Fruit fly (Drosophila melanogaster) whole organism, embryonic: ENCODE measurements around the gene CG43880.

Source experiments
- Adf1 ChIP-seq: fragments of 200-800 bp; sonication (Bioruptor generic); IDR thresholded peaks from 2 replicates; pipeline ENCODE4 v1.3.6; 2022; ENCODE audit warnings: missing biosample characterization, missing genetic modification characterization
- Bgb ChIP-seq: fragments of 200-800 bp; sonication (Bioruptor generic); IDR thresholded peaks from 2 replicates; pipeline ENCODE4 v1.3.6; 2022; ENCODE audit warnings: missing biosample characterization, missing genetic modification characterization; ENCODE audit not compliant: partially characterized antibody
- CG10543 ChIP-seq: fragments of 200-800 bp; sonication (Bioruptor generic); optimal IDR thresholded peaks from 3 replicates; lab custom pipeline; 2017; ENCODE audit warnings: missing biosample characterization, mild to moderate bottlenecking, missing genetic modification characterization, moderate library complexity
- CG13287 ChIP-seq: fragments of 200-800 bp; sonication (Bioruptor generic); IDR thresholded peaks from 2 replicates; pipeline ENCODE4 v1.3.6; 2022; ENCODE audit warnings: missing biosample characterization, missing genetic modification characterization; ENCODE audit not compliant: partially characterized antibody
- CG16813 ChIP-seq: fragments of 200-800 bp; sonication (Bioruptor generic); IDR thresholded peaks from 3 replicates; pipeline ENCODE4 v1.3.6; 2022; ENCODE audit warnings: missing biosample characterization, missing genetic modification characterization; ENCODE audit not compliant: partially characterized antibody
- CG17829 ChIP-seq: fragments of 200-800 bp; optimal IDR thresholded peaks from 2 replicates; lab custom pipeline; 2019; ENCODE audit warnings: missing biosample characterization, mild to moderate bottlenecking, missing genetic modification characterization, moderate library complexity
- CG18599 ChIP-seq: fragments of 200-800 bp; sonication (Bioruptor generic); optimal IDR thresholded peaks from 3 replicates; lab custom pipeline; 2017; ENCODE audit warnings: missing biosample characterization, missing genetic modification characterization, mild to moderate bottlenecking, moderate library complexity, missing genetic modification reagents
- CG2120 ChIP-seq: fragments of 200-800 bp; sonication (Bioruptor generic); optimal IDR thresholded peaks from 3 replicates; lab custom pipeline; 2016; ENCODE audit warnings: missing biosample characterization, missing genetic modification characterization
- CG3065 ChIP-seq: fragments of 200-800 bp; sonication (Bioruptor generic); optimal IDR thresholded peaks from 2 replicates; lab custom pipeline; 2016; ENCODE audit warnings: missing biosample characterization, missing genetic modification characterization
- CG34224 ChIP-seq: fragments of 200-800 bp; sonication (Bioruptor generic); IDR thresholded peaks from 3 replicates; pipeline ENCODE4 v1.3.6; 2022; ENCODE audit warnings: missing biosample characterization, missing genetic modification characterization; ENCODE audit not compliant: partially characterized antibody
- CG6791 ChIP-seq: fragments of 200-800 bp; sonication (Bioruptor generic); IDR thresholded peaks from 3 replicates; pipeline ENCODE4 v1.3.6; 2022; ENCODE audit warnings: missing biosample characterization, missing genetic modification characterization; ENCODE audit not compliant: partially characterized antibody
- CG8388 ChIP-seq: fragments of 200-800 bp; sonication (Bioruptor generic); optimal IDR thresholded peaks from 2 replicates; lab custom pipeline; 2019; ENCODE audit warnings: missing biosample characterization, mild to moderate bottlenecking, missing genetic modification characterization, moderate library complexity
- CG8924 ChIP-seq: fragments of 200-800 bp; optimal IDR thresholded peaks from 3 replicates; lab custom pipeline; 2019; ENCODE audit warnings: missing biosample characterization, mild to moderate bottlenecking, missing genetic modification characterization, moderate library complexity
- CG9727 ChIP-seq: fragments of 200-800 bp; sonication (Bioruptor generic); optimal IDR thresholded peaks from 3 replicates; lab custom pipeline; 2017; ENCODE audit warnings: missing biosample characterization, mild to moderate bottlenecking, missing genetic modification characterization
- CoRest ChIP-seq: fragments of 200-800 bp; sonication (Bioruptor generic); optimal IDR thresholded peaks from 3 replicates; lab custom pipeline; 2018; ENCODE audit warnings: missing biosample characterization, mild to moderate bottlenecking, missing genetic modification characterization, moderate library complexity
- CrebB ChIP-seq: fragments of 200-800 bp; sonication (Bioruptor generic); optimal IDR thresholded peaks from 3 replicates; lab custom pipeline; 2018; ENCODE audit warnings: missing biosample characterization, mild to moderate bottlenecking, missing genetic modification characterization
- D ChIP-seq, 2 experiments: fragments of 200-800 bp in 1 of 2; fragments of >200 bp in 1 of 2; sonication (Bioruptor generic) in 1 of 2; optimal IDR thresholded peaks; 2 replicates in 1 of 2; 3 replicates in 1 of 2; lab custom pipeline; 2017; ENCODE audit warnings: mild to moderate bottlenecking in 1 of 2, missing biosample characterization in 1 of 2, missing genetic modification characterization in 1 of 2, missing genetic modification reagents in 1 of 2
- Deaf1 ChIP-seq: fragments of 200-800 bp; optimal IDR thresholded peaks from 3 replicates; lab custom pipeline; 2019; ENCODE audit warnings: missing biosample characterization, mild to moderate bottlenecking, missing genetic modification characterization, moderate library complexity
- HHEX ChIP-seq: fragments of 200-800 bp; sonication (Bioruptor generic); optimal IDR thresholded peaks from 3 replicates; lab custom pipeline; 2017; ENCODE audit warnings: missing biosample characterization, mild to moderate bottlenecking, missing genetic modification characterization, missing genetic modification reagents
- HLHmδ ChIP-seq: fragments of 200-800 bp; sonication (Bioruptor generic); optimal IDR thresholded peaks from 2 replicates; lab custom pipeline; 2018; ENCODE audit warnings: missing biosample characterization, mild to moderate bottlenecking, missing genetic modification characterization, moderate library complexity
- Jarid2 ChIP-seq: fragments of 200-800 bp; sonication (Bioruptor generic); optimal IDR thresholded peaks from 3 replicates; lab custom pipeline; 2017; ENCODE audit warnings: mild to moderate bottlenecking, missing biosample characterization, missing genetic modification reagents, missing genetic modification characterization
- Nf-YB ChIP-seq: fragments of 200-800 bp; sonication (Bioruptor generic); optimal IDR thresholded peaks from 3 replicates; lab custom pipeline; 2019; ENCODE audit warnings: missing biosample characterization, mild to moderate bottlenecking, missing genetic modification characterization, moderate library complexity
- Nf-YC ChIP-seq: fragments of 200-800 bp; optimal IDR thresholded peaks from 3 replicates; lab custom pipeline; 2019; ENCODE audit warnings: missing biosample characterization, mild to moderate bottlenecking, missing genetic modification characterization, moderate library complexity
- Opbp ChIP-seq: fragments of 200-800 bp; sonication (Bioruptor generic); IDR thresholded peaks from 3 replicates; pipeline ENCODE4 v1.3.6; 2022; ENCODE audit warnings: missing biosample characterization, missing genetic modification characterization; ENCODE audit not compliant: partially characterized antibody
- Stat92E ChIP-seq, 3 experiments: fragments of >200 bp in 2 of 3; fragments of 200-800 bp in 1 of 3; sonication (Bioruptor generic) in 1 of 3; optimal IDR thresholded peaks; 2 replicates each; lab custom pipeline; 2017 to 2019; ENCODE audit warnings: missing biosample characterization in 3 of 3, missing genetic modification characterization in 3 of 3, mild to moderate bottlenecking in 1 of 3, moderate library complexity in 1 of 3
- abd-A ChIP-seq: fragments of 200-800 bp; sonication (Bioruptor generic); optimal IDR thresholded peaks from 3 replicates; lab custom pipeline; 2019; ENCODE audit warnings: missing biosample characterization, mild to moderate bottlenecking, missing genetic modification characterization, moderate library complexity
- amos ChIP-seq: fragments of 200-800 bp; sonication (Bioruptor generic); IDR thresholded peaks from 2 replicates; pipeline ENCODE4 v1.3.6; 2022; ENCODE audit warnings: missing biosample characterization, missing genetic modification characterization; ENCODE audit not compliant: partially characterized antibody
- ash1 ChIP-seq: fragments of 200-800 bp; sonication (Bioruptor generic); optimal IDR thresholded peaks from 2 replicates; lab custom pipeline; 2018; ENCODE audit warnings: missing biosample characterization, mild to moderate bottlenecking, missing genetic modification characterization
- caup ChIP-seq: fragments of 200-800 bp; sonication (Bioruptor generic); optimal IDR thresholded peaks from 3 replicates; lab custom pipeline; 2017; ENCODE audit warnings: missing biosample characterization, mild to moderate bottlenecking, missing genetic modification characterization, moderate library complexity; ENCODE audit not compliant: severe bottlenecking
- cg ChIP-seq: fragments of 200-800 bp; sonication (Bioruptor generic); optimal IDR thresholded peaks from 3 replicates; lab custom pipeline; 2019; ENCODE audit warnings: missing biosample characterization, mild to moderate bottlenecking, missing genetic modification characterization, moderate library complexity
- chinmo ChIP-seq: fragments of 200-800 bp; sonication (Bioruptor generic); IDR thresholded peaks from 4 replicates; pipeline ENCODE4 v1.3.6; 2022; ENCODE audit warnings: missing biosample characterization, missing genetic modification characterization; ENCODE audit not compliant: partially characterized antibody
- ewg ChIP-seq: fragments of 200-800 bp; sonication (Bioruptor generic); optimal IDR thresholded peaks from 3 replicates; lab custom pipeline; 2017; ENCODE audit warnings: mild to moderate bottlenecking, missing biosample characterization, missing genetic modification reagents, missing genetic modification characterization
- gcm ChIP-seq: fragments of 200-800 bp; sonication (Bioruptor generic); optimal IDR thresholded peaks from 2 replicates; lab custom pipeline; 2019; ENCODE audit warnings: missing biosample characterization, mild to moderate bottlenecking, missing genetic modification characterization, moderate library complexity
- hkb ChIP-seq, 2 experiments: fragments of 200-800 bp in 1 of 2; fragments of >200 bp in 1 of 2; sonication (Bioruptor generic) in 1 of 2; IDR thresholded peaks in 1 of 2; optimal IDR thresholded peaks in 1 of 2; 2 replicates each; pipeline versions ENCODE4 v1.3.6 to Lab custom; 2017 to 2022; ENCODE audit warnings: missing biosample characterization in 1 of 2, missing genetic modification characterization in 1 of 2
- jumu ChIP-seq: fragments of 200-800 bp; sonication (Bioruptor generic); optimal IDR thresholded peaks from 3 replicates; lab custom pipeline; 2016; ENCODE audit warnings: missing biosample characterization, missing genetic modification characterization
- lbe ChIP-seq: fragments of 200-800 bp; sonication (Bioruptor generic); optimal IDR thresholded peaks from 2 replicates; lab custom pipeline; 2016; ENCODE audit warnings: missing biosample characterization, mild to moderate bottlenecking, missing genetic modification characterization
- mirr ChIP-seq: fragments of 200-800 bp; sonication (Bioruptor generic); optimal IDR thresholded peaks from 3 replicates; lab custom pipeline; 2018; ENCODE audit warnings: missing biosample characterization, mild to moderate bottlenecking, missing genetic modification characterization
- phol ChIP-seq: fragments of 200-800 bp; sonication (Bioruptor generic); optimal IDR thresholded peaks from 3 replicates; lab custom pipeline; 2018; ENCODE audit warnings: missing biosample characterization, mild to moderate bottlenecking, missing genetic modification characterization, moderate library complexity
- pros ChIP-seq: fragments of 200-800 bp; sonication (Bioruptor generic); optimal IDR thresholded peaks from 3 replicates; lab custom pipeline; 2019; ENCODE audit warnings: missing biosample characterization, mild to moderate bottlenecking, missing genetic modification characterization, moderate library complexity
- rib ChIP-seq: fragments of 200-800 bp; sonication (Bioruptor generic); IDR thresholded peaks from 2 replicates; pipeline ENCODE4 v1.3.6; 2022; ENCODE audit warnings: missing biosample characterization, missing genetic modification characterization
- sna ChIP-seq: fragments of 200-800 bp; sonication (Bioruptor generic); IDR thresholded peaks from 2 replicates; pipeline ENCODE4 v1.3.6; 2022; ENCODE audit warnings: missing biosample characterization, missing genetic modification characterization; ENCODE audit not compliant: partially characterized antibody
- yki ChIP-seq: fragments of >200 bp; optimal IDR thresholded peaks from 3 replicates; lab custom pipeline; 2018
- zen ChIP-seq: fragments of 200-800 bp; sonication (Bioruptor generic); optimal IDR thresholded peaks from 3 replicates; lab custom pipeline; 2018; ENCODE audit warnings: missing biosample characterization, mild to moderate bottlenecking, missing genetic modification characterization, moderate library complexity

CG43880 gene

dm6 chr3L:7947880-7948286 is 1.8 kb upstream of the CG43880 start, which contains the start of gene exex (continued):
- peak; percentile 47 for TF ChIP-seq pros (GFP tag; lab: Kevin White, UChicago)
- peak; percentile 94 for TF ChIP-seq Nf-YB (GFP tag; lab: Kevin White, UChicago)
- peak; percentile 17; the same call in 1 of the 2 replicates for TF ChIP-seq amos (GFP tag; lab: Robert Waterston, UW)
- peak; percentile 25 for TF ChIP-seq CoRest (tag; lab: Kevin White, UChicago)
- peak; percentile 4 for TF ChIP-seq CG8924 (tag; lab: Kevin White, UChicago)
- peak; percentile 37; the same call in 1 of the 2 replicates for TF ChIP-seq rib
- no peak for TF ChIP-seq CG8388 (GFP tag; lab: Kevin White, UChicago)
- peak; percentile 20; the same call in 1 of the 3 replicates for TF ChIP-seq CG34224 (GFP tag; lab: Robert Waterston, UW)
- peak; percentile 88 for TF ChIP-seq zen (tag; lab: Kevin White, UChicago)
- peak; percentile 74 for TF ChIP-seq mirr (GFP tag; lab: Kevin White, UChicago)
- peak; percentile 20; the same call in 1 of the 2 replicates for TF ChIP-seq CG13287 (GFP tag; lab: Robert Waterston, UW)
- TF ChIP-seq Jarid2 (GFP tag; lab: Kevin White, UChicago), result peak; percentile 84
- peak; percentile 97 for TF ChIP-seq Nf-YC
- no peak for TF ChIP-seq CrebB (tag; lab: Kevin White, UChicago)
- 0 out of 3 replicates have a peak, but pooled peaks have one; percentile 13 for TF ChIP-seq Opbp (GFP tag; lab: Robert Waterston, UW)
- TF ChIP-seq gcm (GFP tag; lab: Kevin White, UChicago), result peak; percentile 67
- TF ChIP-seq lbe, result no peak
- TF ChIP-seq CG17829, result peak; percentile 28
- 0 out of 4 replicates have a peak, but pooled peaks have one; percentile 67 for TF ChIP-seq chinmo (GFP tag; lab: Robert Waterston, UW)
- peak; percentile 69 for TF ChIP-seq Deaf1 (tag; lab: Kevin White, UChicago)
- TF ChIP-seq hkb (optimal IDR thresholded peaks at IDR 0.05; lab: Kevin White, UChicago), result no peak
- peak; percentile 32; the same call in 1 of the 2 replicates for TF ChIP-seq hkb (GFP tag; IDR thresholded peaks at IDR 0.05; lab: Robert Waterston, UW)
- peak; percentile 67 for TF ChIP-seq Adf1
- TF ChIP-seq CG18599 (GFP tag; lab: Kevin White, UChicago), result peak; percentile 32
- TF ChIP-seq D (optimal IDR thresholded peaks at IDR 0.05; lab: Kevin White, UChicago), result no peak
- TF ChIP-seq D (GFP tag; optimal IDR thresholded peaks at IDR 0.05; lab: Kevin White, UChicago), result no peak
- peak; percentile 36 for TF ChIP-seq HLHmδ (GFP tag; lab: Kevin White, UChicago)
- TF ChIP-seq jumu, result no peak
- no peak for TF ChIP-seq CG9727
- peak; percentile 83 for TF ChIP-seq ash1 (GFP tag; lab: Kevin White, UChicago)
- TF ChIP-seq CG3065 (GFP tag; lab: Kevin White, UChicago), result peak; percentile 62
- TF ChIP-seq CG16813 (GFP tag; lab: Robert Waterston, UW), result peak; percentile 16; the same call in 1 of the 3 replicates
- peak; percentile 31 for TF ChIP-seq caup
- TF ChIP-seq phol, result peak; percentile 83
- TF ChIP-seq sna, result peak; percentile 44; the same call in 1 of the 2 replicates
- peak; percentile 60 for TF ChIP-seq abd-A (tag; lab: Kevin White, UChicago)
- TF ChIP-seq cg (GFP tag; lab: Kevin White, UChicago), result peak; percentile 27
- TF ChIP-seq CG2120, result no peak
- TF ChIP-seq CG6791 (GFP tag; lab: Robert Waterston, UW), result 0 out of 3 replicates have a peak, but pooled peaks have one; percentile 17
- no peak for TF ChIP-seq HHEX (GFP tag; lab: Kevin White, UChicago)
- TF ChIP-seq Stat92E (GFP tag; optimal IDR thresholded peaks at IDR 0.05; lab: Kevin White, UChicago), result peak in 1 of 3 experiments; percentile 82
- TF ChIP-seq Bgb (GFP tag; lab: Robert Waterston, UW), result peak; percentile 48; the same call in 1 of the 2 replicates
- TF ChIP-seq ewg (GFP tag; lab: Kevin White, UChicago), result peak; percentile 5
- TF ChIP-seq yki (lab: Kevin White, UChicago), result peak; percentile 48
- peak; percentile 33 for TF ChIP-seq CG10543 (GFP tag; lab: Kevin White, UChicago)
- TF ChIP-seq, all 482 proteins: peak for 69
